Worm (Caenorhabditis elegans): ENCODE results near the gene famk-1.

Gene famk-1

ce11 chrX:15213182-15213829, at the start of gene famk-1, which contains the start of gene H03A11.13:
famk-1 (minus strand) TSS chrX:15213259.
H03A11.13 (minus strand) TSS chrX:15213232.
- TF ChIP-seq egl-43 (GFP tag; IDR thresholded peaks at IDR 0.05) (no peak), hmg-1.1 (GFP tag; IDR thresholded peaks at IDR 0.05) (0 out of 2 replicates have a peak, but pooled peaks have one; percentile 24), unc-62 (GFP tag; optimal IDR thresholded peaks at IDR 0.05 in 1 of 2) (peak in 1 of 2 experiments; percentile 64), unc-62 (tag; optimal IDR thresholded peaks at IDR 0.05) (no peak), nhr-11 (tag; optimal IDR thresholded peaks at IDR 0.05) (no peak)

- TF ChIP-seq ceh-28 (tag; optimal IDR thresholded peaks at IDR 0.05) (no peak), lin-15B (tag; optimal IDR thresholded peaks at IDR 0.05) (no peak), unc-130 (GFP tag; optimal IDR thresholded peaks at IDR 0.05) (no peak), jun-1 (tag; optimal IDR thresholded peaks at IDR 0.05) (no peak), attf-4 (tag; optimal IDR thresholded peaks at IDR 0.05) (no peak), ceh-44 (GFP tag; IDR thresholded peaks at IDR 0.05) (no peak), duxl-1 (tag; optimal IDR thresholded peaks at IDR 0.05; ENCODE audit: poor library complexity) (no peak), lin-29 (GFP tag; IDR thresholded peaks at IDR 0.05) (no peak), zfp-3 (GFP tag; conservative IDR thresholded peaks at IDR 0.05) (no peak), nhr-76 (tag; optimal IDR thresholded peaks at IDR 0.05) (no peak)
Observed at ce11 chrX:15262423-15262822, 49.4 kb upstream of the famk-1 start, which contains the start of gene F46F2.5. F46F2.5 (plus strand) TSS chrX:15262723.

ce11 chrX:15259947-15260687, 47.1 kb upstream of the famk-1 start, which contains the start of gene F46F2.3:
F46F2.3 (minus strand) TSS chrX:15260287.
- no peak for TF ChIP-seq hlh-30 (tag; optimal IDR thresholded peaks at IDR 0.05; ENCODE audit: insufficient read depth)
- no peak for TF ChIP-seq daf-12 (tag; optimal IDR thresholded peaks at IDR 0.05)
- TF ChIP-seq lin-1 (GFP tag; IDR thresholded peaks at IDR 0.05), result no peak
- no peak for TF ChIP-seq lin-15B (tag; optimal IDR thresholded peaks at IDR 0.05)
- peak; percentile 71 for TF ChIP-seq set-16 (GFP tag; IDR thresholded peaks at IDR 0.05)
- TF ChIP-seq nhr-25 (tag; optimal IDR thresholded peaks at IDR 0.05; ENCODE audit: borderline replicate concordance, insufficient read depth), result peak; percentile 31
- no peak for TF ChIP-seq ceh-44 (GFP tag; IDR thresholded peaks at IDR 0.05)

ce11 chrX:15246595-15246994, 33.5 kb upstream of the famk-1 start:
- TF ChIP-seq ztf-7 (tag; optimal IDR thresholded peaks at IDR 0.05), result no peak
- no peak for TF ChIP-seq madf-9 (GFP tag; conservative IDR thresholded peaks at IDR 0.05)
- TF ChIP-seq Y105C5A.15 (GFP tag; IDR thresholded peaks at IDR 0.05), result no peak
- peak; percentile 60 for TF ChIP-seq nhr-25 (tag; optimal IDR thresholded peaks at IDR 0.05; ENCODE audit: borderline replicate concordance, insufficient read depth)
- no peak for TF ChIP-seq mdt-29 (GFP tag; IDR thresholded peaks at IDR 0.05)
- no peak for TF ChIP-seq mdl-1 (tag; optimal IDR thresholded peaks at IDR 0.05)
- TF ChIP-seq ceh-82 (tag; optimal IDR thresholded peaks at IDR 0.05), result no peak
- peak; percentile 26 for TF ChIP-seq dpl-1 (GFP tag; optimal IDR thresholded peaks at IDR 0.05)
- no peak for TF ChIP-seq dmd-6 (GFP tag; IDR thresholded peaks at IDR 0.05)
- TF ChIP-seq ZK546.5 (tag; optimal IDR thresholded peaks at IDR 0.05), result no peak
- no peak for TF ChIP-seq nhr-237 (tag; optimal IDR thresholded peaks at IDR 0.05)
- TF ChIP-seq hlh-30 (tag; optimal IDR thresholded peaks at IDR 0.05; ENCODE audit: insufficient read depth), result peak; percentile 35
- peak; percentile 65 for TF ChIP-seq hlh-11 (tag; optimal IDR thresholded peaks at IDR 0.05)
- no peak for TF ChIP-seq php-3 (GFP tag; IDR thresholded peaks at IDR 0.05)
- TF ChIP-seq aha-1 (tag), result peak; percentile 71
- TF ChIP-seq Y5F2A.4 (GFP tag; optimal IDR thresholded peaks at IDR 0.05), result no peak
- no peak for TF ChIP-seq ama-1 (optimal IDR thresholded peaks at IDR 0.05)
- TF ChIP-seq mxl-2 (GFP tag; conservative IDR thresholded peaks at IDR 0.05), result no peak
- peak; percentile 24 for TF ChIP-seq mes-2 (tag; optimal IDR thresholded peaks at IDR 0.05; ENCODE audit: poor library complexity, severe bottlenecking)
- no peak for TF ChIP-seq fos-1 (tag; optimal IDR thresholded peaks at IDR 0.05)
- peak; percentile 54 for TF ChIP-seq nhr-28 (tag; optimal IDR thresholded peaks at IDR 0.05)
- no peak for TF ChIP-seq R02D3.7 (tag; optimal IDR thresholded peaks at IDR 0.05)
- TF ChIP-seq pha-4 (GFP tag; IDR thresholded peaks at IDR 0.05), result no peak
- peak; percentile 65 for TF ChIP-seq pha-4 (tag; optimal IDR thresholded peaks at IDR 0.05)
- peak; percentile 51; the same call in 1 of the 2 replicates for TF ChIP-seq lin-29 (GFP tag; IDR thresholded peaks at IDR 0.05)
- TF ChIP-seq lsy-2 (tag; optimal IDR thresholded peaks at IDR 0.05), result no peak
- no peak for TF ChIP-seq F10B5.3 (tag; optimal IDR thresholded peaks at IDR 0.05)
